Worm (Caenorhabditis elegans): ENCODE data around the gene fbxb-37.

DNA sequence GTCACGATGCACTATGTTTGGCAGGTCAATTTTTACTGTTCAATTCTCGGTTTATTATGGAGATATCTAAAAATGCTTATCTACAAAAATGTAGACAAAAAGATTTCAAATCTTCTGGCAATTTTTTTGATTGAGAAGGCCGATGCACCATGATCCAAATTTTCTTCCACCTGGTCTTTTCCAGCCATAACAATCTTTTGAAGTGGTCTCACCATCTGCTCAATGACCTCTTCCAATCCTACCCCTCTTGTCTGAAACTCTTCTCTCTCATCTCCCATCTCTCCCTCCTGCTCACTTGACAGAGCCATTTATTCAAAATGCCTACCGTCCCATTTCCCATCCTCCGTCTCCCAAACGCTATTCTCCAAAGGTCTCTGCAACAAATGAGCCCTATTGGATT lies 42.3 kb downstream of the fbxb-37 start, which contains the start of gene fbxb-35:
- no peak for TF ChIP-seq Y67H2A.10 (GFP tag; conservative IDR thresholded peaks at IDR 0.05)
- TF ChIP-seq snpc-4 (GFP tag; optimal IDR thresholded peaks at IDR 0.05), result no peak
- no peak for TF ChIP-seq snpc-4 (tag; optimal IDR thresholded peaks at IDR 0.05)
- no peak for TF ChIP-seq rec-8 (tag; optimal IDR thresholded peaks at IDR 0.05)
- no peak for TF ChIP-seq egrh-3 (GFP tag; IDR thresholded peaks at IDR 0.05)
- no peak for TF ChIP-seq akir-1 (GFP tag; optimal IDR thresholded peaks at IDR 0.05)
- TF ChIP-seq lir-1 (GFP tag; conservative IDR thresholded peaks at IDR 0.05), result no peak
- no peak for TF ChIP-seq madf-10 (tag; optimal IDR thresholded peaks at IDR 0.05)
- no peak for TF ChIP-seq hlh-12 (tag; optimal IDR thresholded peaks at IDR 0.05)
